Worm (Caenorhabditis elegans) whole organism, young adult: ENCODE results near the gene egl-27.

ENCODE experiments used
- B0035.1 ChIP-seq: sonication (generic microtip); optimal IDR thresholded peaks from 2 replicates; lab custom pipeline; 2016; ENCODE audit warnings: missing genetic modification characterization, mild to moderate bottlenecking, missing compliant biosample characterization, missing genotype, missing genetic modification reagents
- C06A6.2 ChIP-seq: fragments of 200-800 bp; sonication (Bioruptor generic); conservative IDR thresholded peaks from 2 replicates; pipeline ENCODE4 v1.3.6; 2022; ENCODE audit warnings: missing genetic modification characterization, missing compliant biosample characterization
- F37B4.10 ChIP-seq: fragments of 200-800 bp; sonication (Bioruptor generic); IDR thresholded peaks from 2 replicates; pipeline ENCODE4 v1.3.6; 2022; ENCODE audit warnings: missing genetic modification characterization, missing compliant biosample characterization
- F39B2.1 ChIP-seq: fragments of 200-800 bp; sonication (Bioruptor generic); IDR thresholded peaks from 2 replicates; pipeline ENCODE4 v1.3.6; 2022; ENCODE audit warnings: missing genetic modification reagents, missing genetic modification characterization, missing compliant biosample characterization
- F49E8.2 ChIP-seq: sonication (generic microtip); optimal IDR thresholded peaks from 3 replicates; lab custom pipeline; 2017; ENCODE audit warnings: missing genetic modification characterization, mild to moderate bottlenecking, missing compliant biosample characterization, antibody characterized with exemption, moderate library complexity; ENCODE audit not compliant: insufficient read depth
- K11D2.4 ChIP-seq: fragments of 200-800 bp; sonication (Bioruptor generic); IDR thresholded peaks from 2 replicates; pipeline ENCODE4 v1.3.6; 2022; ENCODE audit warnings: missing genetic modification reagents, missing genetic modification characterization, missing compliant biosample characterization
- T07F8.4 ChIP-seq: sonication (generic microtip); optimal IDR thresholded peaks from 2 replicates; lab custom pipeline; 2016; ENCODE audit warnings: mild to moderate bottlenecking, missing genetic modification characterization, moderate library complexity, missing compliant biosample characterization
- T26A5.8 ChIP-seq: sonication (generic microtip); optimal IDR thresholded peaks from 2 replicates; lab custom pipeline; 2016; ENCODE audit warnings: missing genetic modification characterization, missing compliant biosample characterization
- Y56A3A.18 ChIP-seq: fragments of 200-800 bp; sonication (Bioruptor generic); IDR thresholded peaks from 2 replicates; pipeline ENCODE4 v1.3.6; 2022; ENCODE audit warnings: missing genetic modification reagents, missing genetic modification characterization, missing compliant biosample characterization
- ZK185.1 ChIP-seq: sonication (generic microtip); optimal IDR thresholded peaks from 2 replicates; lab custom pipeline; 2016; ENCODE audit warnings: mild to moderate bottlenecking, missing genetic modification characterization, missing compliant biosample characterization; ENCODE audit not compliant: poor library complexity, severe bottlenecking
- aptf-3 ChIP-seq: fragments of 200-800 bp; sonication (Bioruptor generic); IDR thresholded peaks from 2 replicates; pipeline ENCODE4 v1.3.6; 2022; ENCODE audit warnings: missing genetic modification characterization, missing compliant biosample characterization
- cebp-1 ChIP-seq, 2 experiments: fragments of 200-800 bp in 1 of 2; sonication (Bioruptor generic) in 1 of 2; sonication (generic microtip) in 1 of 2; IDR thresholded peaks in 1 of 2; optimal IDR thresholded peaks in 1 of 2; 2 replicates each; pipeline versions ENCODE4 v1.3.6 to Lab custom; 2017 to 2022; ENCODE audit warnings: missing compliant biosample characterization in 2 of 2, missing genetic modification characterization in 2 of 2, mild to moderate bottlenecking in 1 of 2, missing genetic modification reagents in 1 of 2, moderate library complexity in 1 of 2
- cebp-2 ChIP-seq: fragments of 200-800 bp; sonication (Bioruptor generic); IDR thresholded peaks from 2 replicates; pipeline ENCODE4 v1.3.6; 2022; ENCODE audit warnings: missing genetic modification characterization, missing compliant biosample characterization
- ceh-27 ChIP-seq: fragments of 200-800 bp; sonication (Bioruptor generic); optimal IDR thresholded peaks from 2 replicates; lab custom pipeline; 2018; ENCODE audit warnings: mild to moderate bottlenecking, missing genetic modification characterization, moderate library complexity, missing compliant biosample characterization
- ceh-79 ChIP-seq: sonication (generic microtip); optimal IDR thresholded peaks from 2 replicates; lab custom pipeline; 2017; ENCODE audit warnings: mild to moderate bottlenecking, missing genetic modification characterization, missing compliant biosample characterization
- dox-1 ChIP-seq: fragments of 200-800 bp; sonication (Bioruptor generic); IDR thresholded peaks from 2 replicates; pipeline ENCODE4 v1.3.6; 2022; ENCODE audit warnings: missing genetic modification reagents, missing genetic modification characterization, missing compliant biosample characterization
- dpff-1 ChIP-seq: sonication (generic microtip); optimal IDR thresholded peaks from 2 replicates; lab custom pipeline; 2017; ENCODE audit warnings: mild to moderate bottlenecking, missing genetic modification characterization, missing compliant biosample characterization
- ets-4 ChIP-seq: fragments of 200-800 bp; sonication (Bioruptor generic); optimal IDR thresholded peaks from 2 replicates; lab custom pipeline; 2018; ENCODE audit warnings: mild to moderate bottlenecking, missing genetic modification characterization, missing compliant biosample characterization
- fkh-3 ChIP-seq: sonication (generic microtip); optimal IDR thresholded peaks from 2 replicates; lab custom pipeline; 2016; ENCODE audit warnings: mild to moderate bottlenecking, missing genetic modification characterization, missing compliant biosample characterization
- gei-17 ChIP-seq: fragments of 200-800 bp; sonication (Bioruptor generic); optimal IDR thresholded peaks from 2 replicates; lab custom pipeline; 2018; ENCODE audit warnings: mild to moderate bottlenecking, missing genetic modification characterization, missing compliant biosample characterization
- him-1 ChIP-seq: sonication (generic microtip); optimal IDR thresholded peaks from 2 replicates; lab custom pipeline; 2016; ENCODE audit warnings: missing genotype, missing genetic modification reagents, missing genetic modification characterization, missing compliant biosample characterization
- hlh-12 ChIP-seq: sonication (generic microtip); optimal IDR thresholded peaks from 2 replicates; lab custom pipeline; 2016; ENCODE audit warnings: missing genetic modification characterization, missing compliant biosample characterization
- hmg-1.2 ChIP-seq: fragments of 200-800 bp; sonication (Bioruptor generic); IDR thresholded peaks from 2 replicates; pipeline ENCODE4 v1.3.6; 2022; ENCODE audit warnings: missing genetic modification reagents, missing genetic modification characterization, missing compliant biosample characterization
- lsl-1 ChIP-seq: fragments of 200-800 bp; sonication (Bioruptor generic); optimal IDR thresholded peaks from 2 replicates; lab custom pipeline; 2018; ENCODE audit warnings: mild to moderate bottlenecking, missing genetic modification characterization, moderate library complexity, missing compliant biosample characterization
- madf-3 ChIP-seq: fragments of 200-800 bp; sonication (Bioruptor generic); IDR thresholded peaks from 2 replicates; pipeline ENCODE4 v1.3.6; 2022; ENCODE audit warnings: missing genetic modification reagents, missing genetic modification characterization, missing compliant biosample characterization
- madf-6 ChIP-seq: fragments of 200-800 bp; sonication (Bioruptor generic); IDR thresholded peaks from 2 replicates; pipeline ENCODE4 v1.3.6; 2022; ENCODE audit warnings: missing genetic modification reagents, missing genetic modification characterization, missing compliant biosample characterization
- nfya-2 ChIP-seq: fragments of 200-800 bp; sonication (Bioruptor generic); IDR thresholded peaks from 2 replicates; pipeline ENCODE4 v1.3.6; 2022; ENCODE audit warnings: missing genetic modification reagents, missing genetic modification characterization, missing compliant biosample characterization
- nfyb-1 ChIP-seq: fragments of 200-800 bp; sonication (Bioruptor generic); IDR thresholded peaks from 2 replicates; pipeline ENCODE4 v1.3.6; 2022; ENCODE audit warnings: missing genetic modification reagents, missing genetic modification characterization, missing compliant biosample characterization
- nhr-80 ChIP-seq: sonication (generic microtip); optimal IDR thresholded peaks from 2 replicates; lab custom pipeline; 2016; ENCODE audit warnings: missing genetic modification characterization, missing compliant biosample characterization
- nhr-90 ChIP-seq: sonication (generic microtip); optimal IDR thresholded peaks from 2 replicates; lab custom pipeline; 2016; ENCODE audit warnings: missing genotype, mild to moderate bottlenecking, missing genetic modification characterization, missing compliant biosample characterization
- pbrm-1 ChIP-seq: fragments of 200-800 bp; sonication (Bioruptor generic); IDR thresholded peaks from 2 replicates; pipeline ENCODE4 v1.3.6; 2022; ENCODE audit warnings: missing genetic modification reagents, missing genetic modification characterization, missing compliant biosample characterization
- pha-4 ChIP-seq: fragments of 150-350 bp; sonication (generic microtip); optimal IDR thresholded peaks from 2 replicates; lab custom pipeline; 2014; ENCODE audit warnings: missing biosample characterization, missing genetic modification reagents, missing genetic modification characterization
- snpc-4 ChIP-seq, 5 experiments: fragments of 150-350 bp in 1 of 5; sonication (generic microtip) in 4 of 5; optimal IDR thresholded peaks; 2 replicates each; lab custom pipeline; 2014 to 2018; ENCODE audit warnings: missing genetic modification characterization in 5 of 5, missing biosample characterization in 3 of 5, antibody characterized with exemption in 2 of 5, mild to moderate bottlenecking in 2 of 5, missing compliant biosample characterization in 2 of 5, missing genotype in 2 of 5, moderate library complexity in 2 of 5, missing genetic modification reagents in 1 of 5
- unc-130 ChIP-seq: sonication (generic microtip); optimal IDR thresholded peaks from 2 replicates; lab custom pipeline; 2016; ENCODE audit warnings: missing genetic modification reagents, missing genetic modification characterization, missing compliant biosample characterization
- unc-62 ChIP-seq: fragments of 150-350 bp; optimal IDR thresholded peaks from 2 replicates; lab custom pipeline; 2014; ENCODE audit warnings: missing biosample characterization, missing genetic modification reagents, missing genetic modification characterization
- zfh-2 ChIP-seq: fragments of 200-800 bp; sonication (Bioruptor generic); conservative IDR thresholded peaks from 2 replicates; pipeline ENCODE4 v1.3.6; 2022; ENCODE audit warnings: missing genetic modification reagents, missing genetic modification characterization, missing compliant biosample characterization
- ztf-18 ChIP-seq: sonication (generic microtip); optimal IDR thresholded peaks from 2 replicates; lab custom pipeline; 2016; ENCODE audit warnings: missing genotype, mild to moderate bottlenecking, missing genetic modification characterization, missing compliant biosample characterization
- ztf-22 ChIP-seq: fragments of 200-800 bp; sonication (Bioruptor generic); optimal IDR thresholded peaks from 2 replicates; lab custom pipeline; 2018; ENCODE audit warnings: mild to moderate bottlenecking, missing genetic modification characterization, moderate library complexity, missing compliant biosample characterization

egl-27 gene

ce11 chrII:6828073-6828900 lies 6.5 kb upstream of the egl-27 start:
- TF ChIP-seq cebp-2 (GFP tag; lab: Robert Waterston, UW) = no peak
- no peak for TF ChIP-seq unc-130
- no peak for TF ChIP-seq hlh-12 (tag; lab: Kevin White, UChicago)
- peak; percentile 40 for TF ChIP-seq ceh-27 (GFP tag; lab: Kevin White, UChicago)
- TF ChIP-seq F37B4.10 (GFP tag; lab: Robert Waterston, UW) = 0 out of 2 replicates have a peak, but pooled peaks have one; percentile 76
- no peak for TF ChIP-seq B0035.1 (tag; lab: Kevin White, UChicago)
- peak; percentile 84 for TF ChIP-seq zfh-2 (GFP tag; lab: Robert Waterston, UW)
- no peak for TF ChIP-seq aptf-3 (GFP tag; lab: Robert Waterston, UW)
- 0 out of 2 replicates have a peak, but pooled peaks have one; percentile 20 for TF ChIP-seq pbrm-1 (GFP tag; lab: Robert Waterston, UW)
- TF ChIP-seq C06A6.2 (GFP tag; lab: Robert Waterston, UW) = no peak
- TF ChIP-seq madf-3 (GFP tag; lab: Robert Waterston, UW) = no peak
- TF ChIP-seq madf-6 (GFP tag; lab: Robert Waterston, UW) = no peak

ce11 chrII:6829108-6829507 lies 5.7 kb upstream of the egl-27 start:
- TF ChIP-seq zfh-2 (GFP tag; lab: Robert Waterston, UW) = no peak
- TF ChIP-seq nhr-90 (tag; lab: Kevin White, UChicago) = no peak
- no peak for TF ChIP-seq K11D2.4 (GFP tag; lab: Robert Waterston, UW)
- no peak for TF ChIP-seq cebp-1 (GFP tag; IDR thresholded peaks at IDR 0.05; lab: Robert Waterston, UW)
- peak; percentile 62 for TF ChIP-seq cebp-1 (tag; optimal IDR thresholded peaks at IDR 0.05; lab: Kevin White, UChicago)
- no peak for TF ChIP-seq Y56A3A.18 (GFP tag; lab: Robert Waterston, UW)
- TF ChIP-seq nhr-80 = peak; percentile 74
- TF ChIP-seq snpc-4 (GFP tag; optimal IDR thresholded peaks at IDR 0.05; lab: Kevin White, UChicago) = no peak
- peak in 1 of 4 experiments; percentile 2 for TF ChIP-seq snpc-4 (tag; optimal IDR thresholded peaks at IDR 0.05; lab: Kevin White, UChicago)
- no peak for TF ChIP-seq T07F8.4
- TF ChIP-seq gei-17 (GFP tag; lab: Kevin White, UChicago) = no peak
- TF ChIP-seq ztf-18 (tag; lab: Kevin White, UChicago) = no peak
- TF ChIP-seq ztf-22 (GFP tag; lab: Kevin White, UChicago) = no peak
- TF ChIP-seq T26A5.8 (tag; lab: Kevin White, UChicago) = no peak
- no peak for TF ChIP-seq ceh-79
- TF ChIP-seq fkh-3 (tag; lab: Kevin White, UChicago) = no peak
- TF ChIP-seq ZK185.1 = no peak
- peak; percentile 49; the same call in 1 of the 2 replicates for TF ChIP-seq hmg-1.2 (GFP tag; lab: Robert Waterston, UW)
- no peak for TF ChIP-seq nfya-2 (GFP tag; lab: Robert Waterston, UW)
- TF ChIP-seq F49E8.2 (tag; lab: Kevin White, UChicago) = no peak
- peak; percentile 79 for TF ChIP-seq unc-62
- TF ChIP-seq dox-1 (GFP tag; lab: Robert Waterston, UW) = 0 out of 2 replicates have a peak, but pooled peaks have one; percentile 22
- TF ChIP-seq ets-4 (GFP tag; lab: Kevin White, UChicago) = no peak
- no peak for TF ChIP-seq ceh-27 (GFP tag; lab: Kevin White, UChicago)
- TF ChIP-seq him-1 (tag; lab: Kevin White, UChicago) = no peak
- TF ChIP-seq nfyb-1 (GFP tag; lab: Robert Waterston, UW) = no peak
- TF ChIP-seq lsl-1 (GFP tag; lab: Kevin White, UChicago) = no peak
- TF ChIP-seq F39B2.1 (GFP tag; lab: Robert Waterston, UW) = no peak
- no peak for TF ChIP-seq C06A6.2 (GFP tag; lab: Robert Waterston, UW)
- no peak for TF ChIP-seq dpff-1 (tag; lab: Kevin White, UChicago)
- TF ChIP-seq pha-4 = no peak
